Worm (Caenorhabditis elegans) whole organism, L3 larva: ENCODE data around the gene str-151.

Experiments
- aly-2 ChIP-seq: fragments of 150-350 bp; optimal IDR thresholded peaks from 2 replicates; lab custom pipeline; 2014; ENCODE audit warnings: missing biosample characterization, missing genetic modification characterization
- ceh-9 ChIP-seq: sonication (generic microtip); optimal IDR thresholded peaks from 2 replicates; lab custom pipeline; 2018; ENCODE audit warnings: missing biosample characterization, missing genetic modification characterization
- elt-1 ChIP-seq: fragments of 150-350 bp; optimal IDR thresholded peaks from 2 replicates; lab custom pipeline; 2014; ENCODE audit warnings: missing biosample characterization, missing genetic modification characterization
- elt-3 ChIP-seq, 3 experiments: fragments of 150-350 bp in 1 of 3; sonication (generic microtip) in 2 of 3; optimal IDR thresholded peaks; 2 replicates in 2 of 3; 4 replicates in 1 of 3; lab custom pipeline; 2014 to 2017; ENCODE audit warnings: missing biosample characterization in 3 of 3, missing genetic modification characterization in 3 of 3
- fkh-10 ChIP-seq: sonication (generic microtip); optimal IDR thresholded peaks from 2 replicates; lab custom pipeline; 2017; ENCODE audit warnings: missing biosample characterization, missing genetic modification reagents, missing genetic modification characterization
- fos-1 ChIP-seq: fragments of 150-350 bp; optimal IDR thresholded peaks from 2 replicates; lab custom pipeline; 2014; ENCODE audit warnings: missing biosample characterization, missing genetic modification characterization
- mdl-1 ChIP-seq: fragments of 150-350 bp; optimal IDR thresholded peaks from 2 replicates; lab custom pipeline; 2014; ENCODE audit warnings: missing biosample characterization, missing genetic modification characterization
- nhr-12 ChIP-seq: fragments of 150-350 bp; optimal IDR thresholded peaks from 2 replicates; lab custom pipeline; 2014; ENCODE audit warnings: missing biosample characterization, missing genetic modification characterization
- nhr-23 ChIP-seq: fragments of 150-350 bp; optimal IDR thresholded peaks from 2 replicates; lab custom pipeline; 2014; ENCODE audit warnings: missing biosample characterization, missing genetic modification reagents, missing genetic modification characterization
- nhr-237 ChIP-seq: fragments of 150-350 bp; optimal IDR thresholded peaks from 2 replicates; lab custom pipeline; 2014; ENCODE audit warnings: missing biosample characterization, missing genetic modification characterization
- nhr-28 ChIP-seq: fragments of 150-350 bp; optimal IDR thresholded peaks from 2 replicates; lab custom pipeline; 2014; ENCODE audit warnings: missing biosample characterization, missing genetic modification characterization
- pha-4 ChIP-seq: fragments of 150-350 bp; optimal IDR thresholded peaks from 2 replicates; lab custom pipeline; 2014; ENCODE audit warnings: missing biosample characterization, missing genetic modification reagents, missing genetic modification characterization
- skn-1 ChIP-seq: fragments of 150-350 bp; optimal IDR thresholded peaks from 2 replicates; lab custom pipeline; 2014; ENCODE audit warnings: missing biosample characterization, missing genetic modification characterization

DNA sequence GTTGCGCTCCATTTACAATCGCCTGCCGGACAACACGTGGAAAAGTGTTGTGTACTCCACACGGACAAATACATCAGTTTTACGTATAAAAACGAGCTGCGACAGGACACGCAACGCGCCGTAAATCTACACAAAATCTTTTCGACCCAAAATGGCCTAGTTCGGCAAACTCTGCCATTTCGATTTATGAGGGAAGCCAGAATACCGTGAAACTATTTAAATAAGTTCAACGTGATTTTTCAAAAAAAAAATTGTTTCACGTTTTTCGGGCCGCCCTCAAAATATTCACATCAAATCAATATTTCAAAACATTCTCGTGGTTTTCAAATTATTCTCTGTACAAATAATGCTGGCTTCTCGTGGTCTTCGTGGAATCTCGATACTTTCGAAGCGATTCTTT, 49.1 kb upstream of the str-151 start, which contains the start of gene F36D3.8:
- no peak for TF ChIP-seq aly-2
- TF ChIP-seq nhr-237 (tag; lab: Kevin White, UChicago): no peak
- TF ChIP-seq skn-1 (tag; lab: Kevin White, UChicago): no peak
- no peak for TF ChIP-seq pha-4 (tag; lab: Kevin White, UChicago)
- no peak for TF ChIP-seq elt-3 (tag; optimal IDR thresholded peaks at IDR 0.05; lab: Kevin White, UChicago)
- TF ChIP-seq fos-1: no peak
- TF ChIP-seq fkh-10 (GFP tag; lab: Kevin White, UChicago): no peak
- no peak for TF ChIP-seq mdl-1 (tag; lab: Kevin White, UChicago)
- TF ChIP-seq nhr-28: no peak
- TF ChIP-seq nhr-23: no peak
- no peak for TF ChIP-seq ceh-9 (tag; lab: Kevin White, UChicago)
- TF ChIP-seq nhr-12: no peak
- no peak for TF ChIP-seq elt-1 (tag; lab: Kevin White, UChicago)
